Worm (Caenorhabditis elegans) whole organism, late embryonic: ENCODE data around the gene T05A8.7.

Experiments used
- ama-1 ChIP-seq: fragments of 150-350 bp; optimal IDR thresholded peaks from 2 replicates; lab custom pipeline; 2014
- ceh-24 ChIP-seq: sonication (generic microtip); optimal IDR thresholded peaks from 2 replicates; lab custom pipeline; 2016; ENCODE audit warnings: mild to moderate bottlenecking, missing genetic modification characterization, missing compliant biosample characterization
- pros-1 ChIP-seq: fragments of 150-350 bp; optimal IDR thresholded peaks from 2 replicates; lab custom pipeline; 2014; ENCODE audit warnings: missing biosample characterization, missing genetic modification reagents, missing genetic modification characterization
- ref-2 ChIP-seq: sonication (generic microtip); optimal IDR thresholded peaks from 2 replicates; lab custom pipeline; 2016; ENCODE audit warnings: missing genetic modification characterization, missing compliant biosample characterization
- sox-2 ChIP-seq: fragments of 200-800 bp; sonication (Bioruptor generic); IDR thresholded peaks from 2 replicates; pipeline ENCODE4 v1.3.6; 2022; ENCODE audit warnings: missing genetic modification reagents, missing genetic modification characterization, missing compliant biosample characterization
- tbx-7 ChIP-seq: sonication (generic microtip); optimal IDR thresholded peaks from 2 replicates; lab custom pipeline; 2016; ENCODE audit warnings: missing genotype, missing genetic modification characterization, missing compliant biosample characterization
- ttx-3 ChIP-seq: sonication (generic microtip); optimal IDR thresholded peaks from 2 replicates; lab custom pipeline; 2016; ENCODE audit warnings: missing genetic modification reagents, missing genetic modification characterization, missing compliant biosample characterization
- ztf-16 ChIP-seq: sonication (generic microtip); optimal IDR thresholded peaks from 2 replicates; lab custom pipeline; 2017; ENCODE audit warnings: missing genetic modification characterization, missing compliant biosample characterization

- TF ChIP-seq ama-1 (lab: Kevin White, UChicago) (no peak), sox-2 (no peak), pros-1 (tag; lab: Kevin White, UChicago) (no peak), ttx-3 (tag; lab: Kevin White, UChicago) (no peak), ceh-24 (tag; lab: Kevin White, UChicago) (no peak), ref-2 (tag; lab: Kevin White, UChicago) (no peak), tbx-7 (tag; lab: Kevin White, UChicago) (no peak), ztf-16 (no peak)
Measured at ce11 chrII:2785787-2786186, 43.6 kb upstream of the T05A8.7 start.
